Worm (Caenorhabditis elegans) whole organism, L4/young adult: ENCODE results near the gene F41H10.1.

Source experiments
- W03F9.2 ChIP-seq: fragments of 150-350 bp; optimal IDR thresholded peaks from 2 replicates; lab custom pipeline; 2014; ENCODE audit warnings: missing biosample characterization, missing genetic modification characterization
- dao-5 ChIP-seq: sonication (generic microtip); optimal IDR thresholded peaks from 2 replicates; lab custom pipeline; 2016; ENCODE audit warnings: missing genotype, missing genetic modification characterization, moderate library complexity, missing compliant biosample characterization
- him-1 ChIP-seq: sonication (generic microtip); optimal IDR thresholded peaks from 2 replicates; lab custom pipeline; 2016; ENCODE audit warnings: missing genotype, missing genetic modification reagents, missing genetic modification characterization, missing compliant biosample characterization

DNA sequence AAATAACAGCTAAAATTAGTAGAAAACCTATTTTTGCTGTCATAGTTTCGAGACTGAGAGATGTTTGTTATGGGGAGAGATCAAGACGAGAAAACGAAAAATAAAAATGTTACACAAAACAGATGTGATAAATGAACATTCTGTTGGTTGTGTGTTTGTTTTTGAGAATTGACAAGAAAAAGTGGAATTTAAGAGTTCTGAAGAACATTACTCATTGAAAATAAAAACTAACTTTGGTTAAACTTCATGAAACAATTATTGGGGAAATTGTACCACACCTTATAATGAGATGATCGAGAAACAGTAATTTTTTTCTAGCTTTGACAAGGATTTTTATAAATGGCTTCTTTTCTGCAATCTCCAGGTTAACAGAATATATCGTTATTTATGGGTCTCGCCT is 29.3 kb upstream of the F41H10.1 start, which contains the start of gene Y4C6B.7:
- TF ChIP-seq W03F9.2 (tag; lab: Kevin White, UChicago) = no peak
- no peak for TF ChIP-seq him-1 (tag; lab: Kevin White, UChicago)
- TF ChIP-seq dao-5 (tag; lab: Kevin White, UChicago) = no peak
